Fruit fly (Drosophila melanogaster): ENCODE measurements around the gene Scsalpha1.

DNA sequence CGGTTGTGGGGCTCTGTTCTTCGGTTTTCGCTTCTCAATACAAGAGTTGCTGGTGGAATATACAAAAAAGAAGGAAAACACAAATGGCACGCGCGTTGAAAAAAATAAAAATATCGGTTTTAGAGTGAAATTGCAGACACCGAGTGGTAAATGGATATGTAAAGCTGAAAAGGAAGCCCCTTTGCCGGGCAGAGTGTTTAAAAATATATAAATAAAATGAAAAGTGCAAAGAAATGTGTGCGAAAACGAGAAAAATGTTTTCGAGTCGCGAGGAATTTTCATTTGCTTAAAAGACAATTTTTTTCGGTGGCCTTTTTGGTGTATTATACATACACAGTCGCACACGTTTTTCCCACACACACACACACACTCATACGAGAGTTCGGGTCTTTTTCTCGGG is 11.9 kb downstream of the Scsalpha1 start:
- TF ChIP-seq Myb (GFP tag; optimal IDR thresholded peaks at IDR 0.05) (no peak), CG11696 (GFP tag; IDR thresholded peaks at IDR 0.05) (no peak), Ets65A (GFP tag) (no peak), CG6254 (GFP tag; optimal IDR thresholded peaks at IDR 0.05) (no peak), CG12071 (GFP tag; optimal IDR thresholded peaks at IDR 0.05) (no peak), CG11085 (GFP tag; IDR thresholded peaks at IDR 0.05) (no peak), cad (GFP tag; optimal IDR thresholded peaks at IDR 0.05) (no peak), gcm (GFP tag; optimal IDR thresholded peaks at IDR 0.05) (no peak), ATbp (GFP tag; optimal IDR thresholded peaks at IDR 0.05) (no peak), crol (GFP tag; IDR thresholded peaks at IDR 0.05) (no peak), hth (optimal IDR thresholded peaks at IDR 0.05) (no peak), luna (GFP tag; optimal IDR thresholded peaks at IDR 0.05) (no peak), Abd-B (GFP tag; optimal IDR thresholded peaks at IDR 0.05) (no peak), disco-r (GFP tag; optimal IDR thresholded peaks at IDR 0.05) (no peak)

Measured in whole organism, embryonic.